Fruit fly (Drosophila melanogaster) whole organism: ENCODE data around the gene CG1801.
A peak's percentile ranks its signal among the peaks of the same experiment; 100 is the strongest.

ENCODE experiments used
- CG8478 ChIP-seq: fragments of >200 bp; optimal IDR thresholded peaks from 2 replicates; lab custom pipeline; 2018; ENCODE audit warnings: inconsistent platforms
- Dll ChIP-seq: fragments of >200 bp; optimal IDR thresholded peaks from 2 replicates; lab custom pipeline; 2017
- EcR ChIP-seq, 2 experiments: fragments of >200 bp; optimal IDR thresholded peaks; 2 replicates each; lab custom pipeline; 2017; ENCODE audit warnings: missing biosample characterization in 2 of 2, missing genetic modification characterization in 2 of 2, missing genetic modification reagents in 2 of 2
- pan ChIP-seq: fragments of >200 bp; optimal IDR thresholded peaks from 2 replicates; lab custom pipeline; 2017
- psq ChIP-seq: fragments of >200 bp; optimal IDR thresholded peaks from 2 replicates; lab custom pipeline; 2017
- usp ChIP-seq: fragments of >200 bp; optimal IDR thresholded peaks from 2 replicates; lab custom pipeline; 2017; ENCODE audit warnings: missing biosample characterization, missing genetic modification characterization, mixed read lengths

The CG1801 gene

DNA sequence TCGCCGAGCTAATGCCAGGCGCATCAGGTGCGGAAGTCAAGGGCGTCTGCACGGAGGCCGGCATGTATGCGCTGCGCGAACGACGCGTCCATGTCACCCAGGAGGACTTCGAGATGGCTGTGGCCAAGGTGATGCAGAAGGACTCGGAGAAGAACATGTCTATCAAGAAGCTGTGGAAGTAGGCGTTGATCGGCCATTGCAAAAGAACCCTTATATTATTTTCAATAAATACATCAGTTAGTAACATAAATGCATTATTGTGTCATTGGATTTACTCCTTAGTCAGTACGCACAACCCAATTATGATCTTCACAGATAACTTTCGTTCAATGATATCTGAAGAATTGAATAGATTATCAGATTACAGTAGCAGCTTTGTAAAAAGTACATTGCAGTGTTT lies at the start of gene CG1801:
CG1801 (minus strand) TSS at position 101 of the 400 bp plus-strand sequence.
- no peak for TF ChIP-seq psq (lab: Kevin White, UChicago)
- TF ChIP-seq EcR (GFP tag; optimal IDR thresholded peaks at IDR 0.05; lab: Kevin White, UChicago), result no peak
- no peak for TF ChIP-seq Dll (lab: Kevin White, UChicago)
- no peak for TF ChIP-seq CG8478 (lab: Kevin White, UChicago)
- no peak for TF ChIP-seq usp (GFP tag; lab: Kevin White, UChicago)
- TF ChIP-seq pan, result no peak

DNA sequence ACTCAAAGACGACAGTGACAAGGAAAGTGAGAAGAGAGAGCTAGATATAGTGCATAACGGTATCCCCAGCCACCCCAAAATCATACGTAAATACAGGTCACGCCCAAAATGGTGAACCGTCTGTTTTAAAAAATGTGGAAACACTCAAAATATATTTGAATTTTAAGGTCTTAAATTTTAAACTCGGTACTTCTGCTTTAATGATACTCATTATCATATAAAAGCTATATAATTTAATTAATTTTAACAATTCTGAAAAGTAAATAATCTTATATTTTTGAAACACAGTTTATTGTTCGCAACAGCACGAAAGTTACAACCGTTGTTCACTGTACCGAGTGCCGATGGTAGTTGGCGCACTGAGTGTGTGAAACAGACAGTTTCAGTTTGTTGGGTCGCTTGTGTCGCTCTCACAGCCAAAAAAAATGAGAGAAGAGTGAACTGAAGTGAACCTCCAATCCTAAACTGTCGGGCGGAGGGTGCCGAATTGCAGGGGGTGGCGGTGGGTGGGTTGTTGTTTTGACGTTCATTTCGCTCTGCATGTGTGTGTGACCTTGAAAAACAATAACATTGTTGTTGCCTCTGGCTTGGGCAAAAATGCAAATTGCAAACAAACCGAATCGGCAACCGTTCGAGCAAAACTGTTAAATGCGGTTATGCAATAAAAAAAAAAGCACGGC lies 49.1 kb upstream of the CG1801 start:
- TF ChIP-seq usp (GFP tag; lab: Kevin White, UChicago) (no peak), Dll (lab: Kevin White, UChicago) (no peak), EcR (GFP tag; optimal IDR thresholded peaks at IDR 0.05; lab: Kevin White, UChicago) (no peak), pan (no peak), CG8478 (lab: Kevin White, UChicago) (no peak), psq (lab: Kevin White, UChicago) (no peak)

dm6 chrX:21365421-21365820 lies 48.1 kb upstream of the CG1801 start:
- no peak for TF ChIP-seq Dll (lab: Kevin White, UChicago)

DNA sequence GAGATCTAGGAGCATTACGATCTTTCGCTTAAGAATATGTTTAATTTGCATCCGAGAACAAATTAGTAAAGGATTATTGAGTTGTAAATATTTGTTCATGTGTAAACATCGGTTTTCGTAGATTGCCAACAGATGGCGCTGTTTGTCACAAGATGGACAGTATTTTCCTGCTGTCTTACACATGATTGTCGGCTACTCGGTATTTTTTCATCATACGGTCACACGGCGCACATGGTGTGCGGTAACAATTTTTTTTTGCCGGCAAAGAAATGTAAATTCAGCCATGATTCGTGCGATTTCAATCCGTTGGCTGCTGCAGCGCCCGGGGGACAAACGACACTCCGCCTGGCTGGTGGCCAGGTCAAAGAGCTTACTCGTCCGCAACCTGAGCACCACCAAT lies 45.6 kb upstream of the CG1801 start, which contains the start of the genes bbx and waw:
bbx (plus strand) TSS at position 151 of the 400 bp plus-strand sequence.
waw (plus strand) TSS at position 151 of the 400 bp plus-strand sequence.
- TF ChIP-seq Dll (lab: Kevin White, UChicago), result no peak
- TF ChIP-seq EcR (GFP tag; optimal IDR thresholded peaks at IDR 0.05; lab: Kevin White, UChicago), result no peak

dm6 chrX:21357810-21358671 lies 40.7 kb upstream of the CG1801 start, which contains the start of gene Septin1:
Gene Septin1 (plus strand): TSS chrX:21358286.
- TF ChIP-seq CG8478 (lab: Kevin White, UChicago) (no peak), Dll (lab: Kevin White, UChicago) (no peak), psq (lab: Kevin White, UChicago) (no peak), EcR (GFP tag; optimal IDR thresholded peaks at IDR 0.05; lab: Kevin White, UChicago) (no peak), pan (no peak), usp (GFP tag; lab: Kevin White, UChicago) (no peak)

dm6 chrX:21353541-21353940 lies 36.2 kb upstream of the CG1801 start:
- no peak for TF ChIP-seq psq (lab: Kevin White, UChicago)
- no peak for TF ChIP-seq usp (GFP tag; lab: Kevin White, UChicago)
- no peak for TF ChIP-seq pan
- no peak for TF ChIP-seq CG8478 (lab: Kevin White, UChicago)
- no peak for TF ChIP-seq EcR (GFP tag; optimal IDR thresholded peaks at IDR 0.05; lab: Kevin White, UChicago)
- TF ChIP-seq Dll (lab: Kevin White, UChicago), result no peak

dm6 chrX:21351210-21351824 lies 34.0 kb upstream of the CG1801 start:
- TF ChIP-seq EcR (GFP tag; optimal IDR thresholded peaks at IDR 0.05; lab: Kevin White, UChicago) (no peak), CG8478 (lab: Kevin White, UChicago) (peak; percentile 52)

DNA sequence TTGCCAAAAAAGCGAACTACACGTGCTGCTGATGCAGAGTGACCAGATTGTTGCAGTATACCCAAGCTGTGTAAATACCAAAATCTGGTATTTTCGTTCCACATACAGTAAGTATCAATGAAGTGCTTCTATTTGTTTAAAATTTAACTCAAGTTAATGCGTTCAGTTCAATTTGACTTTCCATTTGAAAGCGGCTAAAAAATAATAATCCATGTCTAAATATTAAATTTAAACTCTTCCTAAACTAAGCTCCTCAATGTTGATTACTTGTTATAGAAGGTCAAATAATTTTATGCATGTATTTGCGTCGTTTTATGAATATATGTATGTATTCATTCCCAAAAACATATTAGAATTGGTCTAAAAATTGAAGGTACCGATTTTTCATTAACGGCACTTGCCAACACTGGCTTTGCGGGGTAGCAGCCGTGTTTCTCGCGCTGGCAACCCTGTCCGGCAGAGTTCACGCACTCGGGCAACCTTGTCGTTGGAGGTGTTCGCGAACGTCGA lies 32.5 kb upstream of the CG1801 start, which contains the start of the genes peng and sol:
peng (minus strand) TSS at position 44 of the 510 bp plus-strand sequence.
sol (plus strand) TSS at position 481 of the 510 bp plus-strand sequence.
- no peak for TF ChIP-seq pan
- no peak for TF ChIP-seq Dll (lab: Kevin White, UChicago)
- no peak for TF ChIP-seq EcR (GFP tag; optimal IDR thresholded peaks at IDR 0.05; lab: Kevin White, UChicago)
- TF ChIP-seq psq (lab: Kevin White, UChicago), result no peak
- TF ChIP-seq CG8478 (lab: Kevin White, UChicago), result no peak
- no peak for TF ChIP-seq usp (GFP tag; lab: Kevin White, UChicago)

DNA sequence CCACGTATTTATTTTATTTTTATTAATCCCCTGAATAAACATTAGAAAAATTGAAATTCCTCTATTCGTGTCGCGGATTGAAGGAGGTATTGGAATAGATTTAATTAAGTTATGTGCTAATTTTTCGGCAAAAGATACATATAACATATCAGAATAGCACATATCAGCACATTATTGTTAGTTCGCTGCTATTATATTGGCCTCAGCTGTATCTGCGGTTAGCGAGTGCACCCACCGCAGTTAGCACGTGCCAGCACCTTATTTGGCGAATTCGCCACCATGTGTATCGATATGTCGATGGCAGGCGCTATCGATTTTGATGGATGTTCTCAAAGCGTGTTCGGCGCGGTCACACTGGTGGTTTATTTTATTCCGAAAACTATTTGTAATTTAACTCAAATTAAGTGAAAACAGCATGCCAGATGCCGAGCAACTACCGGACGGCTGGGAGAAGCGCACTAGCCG lies 27.7 kb upstream of the CG1801 start, which contains the start of gene dod:
dod (plus strand) TSS at position 323 of the 465 bp plus-strand sequence.
- no peak for TF ChIP-seq Dll (lab: Kevin White, UChicago)
- TF ChIP-seq pan, result no peak
- TF ChIP-seq CG8478 (lab: Kevin White, UChicago), result no peak
- no peak for TF ChIP-seq psq (lab: Kevin White, UChicago)
- no peak for TF ChIP-seq EcR (GFP tag; optimal IDR thresholded peaks at IDR 0.05; lab: Kevin White, UChicago)
- TF ChIP-seq usp (GFP tag; lab: Kevin White, UChicago), result no peak

DNA sequence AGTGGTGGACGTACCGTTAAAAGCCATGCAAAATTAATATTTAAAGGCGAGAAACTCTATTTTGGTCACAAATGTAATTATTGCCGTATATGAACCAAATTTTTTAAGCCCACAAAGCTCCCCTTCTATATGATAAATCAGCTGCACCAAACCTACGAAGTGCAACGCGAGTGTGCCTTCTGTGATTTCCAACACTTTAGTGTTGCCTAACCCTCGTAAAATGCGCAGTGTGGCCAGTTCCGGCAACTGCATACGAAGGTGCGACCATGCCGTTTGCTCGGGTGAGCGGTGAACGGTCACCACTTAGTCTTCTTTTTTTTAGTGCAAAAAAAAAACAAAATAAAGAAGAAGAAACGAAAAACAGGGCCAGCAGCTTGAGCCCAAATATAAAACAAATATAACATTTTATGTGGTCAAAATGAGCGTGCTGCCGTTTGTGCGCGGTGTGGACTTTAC lies 22.2 kb upstream of the CG1801 start, which contains the start of the genes tty and fliI:
tty (minus strand) TSS at position 201 of the 456 bp plus-strand sequence.
fliI (plus strand) TSS at position 266 of the 456 bp plus-strand sequence.
- TF ChIP-seq Dll (lab: Kevin White, UChicago) (no peak), CG8478 (lab: Kevin White, UChicago) (no peak), EcR (GFP tag; optimal IDR thresholded peaks at IDR 0.05; lab: Kevin White, UChicago) (no peak), psq (lab: Kevin White, UChicago) (no peak), pan (no peak), usp (GFP tag; lab: Kevin White, UChicago) (no peak)

- TF ChIP-seq CG8478 (lab: Kevin White, UChicago), result no peak
- TF ChIP-seq pan, result no peak
- TF ChIP-seq EcR (GFP tag; optimal IDR thresholded peaks at IDR 0.05; lab: Kevin White, UChicago), result no peak
Observed at dm6 chrX:21338153-21338552, 20.8 kb upstream of the CG1801 start.
